Fruit fly (Drosophila melanogaster) whole organism, embryonic: ENCODE results near the gene aop.

Source experiments
- Asciz ChIP-seq: fragments of 200-800 bp; sonication (Bioruptor generic); optimal IDR thresholded peaks from 2 replicates; lab custom pipeline; 2017; ENCODE audit warnings: missing biosample characterization, mild to moderate bottlenecking, missing genetic modification characterization, missing genetic modification reagents
- B-H1 ChIP-seq: fragments of 200-800 bp; sonication (Bioruptor generic); IDR thresholded peaks from 3 replicates; pipeline ENCODE4 v1.3.6; 2022; ENCODE audit warnings: missing biosample characterization, missing genetic modification characterization
- CG10267 ChIP-seq: fragments of 200-800 bp; sonication (Bioruptor generic); optimal IDR thresholded peaks from 2 replicates; lab custom pipeline; 2018; ENCODE audit warnings: missing biosample characterization, mild to moderate bottlenecking, missing genetic modification characterization, moderate library complexity
- CG10543 ChIP-seq: fragments of 200-800 bp; sonication (Bioruptor generic); optimal IDR thresholded peaks from 3 replicates; lab custom pipeline; 2017; ENCODE audit warnings: missing biosample characterization, mild to moderate bottlenecking, missing genetic modification characterization, moderate library complexity
- CG11085 ChIP-seq: fragments of 200-800 bp; sonication (Bioruptor generic); IDR thresholded peaks from 2 replicates; pipeline ENCODE4 v1.3.6; 2022; ENCODE audit warnings: missing biosample characterization, missing genetic modification characterization
- CG1233 ChIP-seq: fragments of 200-800 bp; sonication (Bioruptor generic); optimal IDR thresholded peaks from 4 replicates; lab custom pipeline; 2018; ENCODE audit warnings: missing biosample characterization, mild to moderate bottlenecking, missing genetic modification characterization
- CG15696 ChIP-seq: fragments of 200-800 bp; sonication (Bioruptor generic); optimal IDR thresholded peaks from 2 replicates; lab custom pipeline; 2019; ENCODE audit warnings: missing biosample characterization, mild to moderate bottlenecking, missing genetic modification characterization, moderate library complexity
- CG16813 ChIP-seq: fragments of 200-800 bp; sonication (Bioruptor generic); IDR thresholded peaks from 3 replicates; pipeline ENCODE4 v1.3.6; 2022; ENCODE audit warnings: missing biosample characterization, missing genetic modification characterization; ENCODE audit not compliant: partially characterized antibody
- CG17612 ChIP-seq: fragments of 200-800 bp; sonication (Bioruptor generic); IDR thresholded peaks from 2 replicates; pipeline ENCODE4 v1.3.6; 2022; ENCODE audit warnings: missing biosample characterization, missing genetic modification characterization
- CG2202 ChIP-seq: fragments of 200-800 bp; sonication (Bioruptor generic); optimal IDR thresholded peaks from 2 replicates; lab custom pipeline; 2018; ENCODE audit warnings: missing biosample characterization, mild to moderate bottlenecking, missing genetic modification characterization
- CG31441 ChIP-seq: fragments of 200-800 bp; sonication (Bioruptor generic); IDR thresholded peaks from 2 replicates; pipeline ENCODE4 v1.3.6; 2022; ENCODE audit warnings: missing biosample characterization, missing genetic modification characterization
- CG3407 ChIP-seq: fragments of 200-800 bp; sonication (Bioruptor generic); optimal IDR thresholded peaks from 2 replicates; lab custom pipeline; 2018; ENCODE audit warnings: missing biosample characterization, mild to moderate bottlenecking, missing genetic modification characterization
- CG34224 ChIP-seq: fragments of 200-800 bp; sonication (Bioruptor generic); IDR thresholded peaks from 3 replicates; pipeline ENCODE4 v1.3.6; 2022; ENCODE audit warnings: missing biosample characterization, missing genetic modification characterization; ENCODE audit not compliant: partially characterized antibody
- CG3847 ChIP-seq: fragments of 200-800 bp; sonication (Bioruptor generic); IDR thresholded peaks from 2 replicates; pipeline ENCODE4 v1.3.6; 2022; ENCODE audit warnings: missing biosample characterization, missing genetic modification characterization
- CG4707 ChIP-seq: fragments of 200-800 bp; sonication (Bioruptor generic); optimal IDR thresholded peaks from 2 replicates; lab custom pipeline; 2018; ENCODE audit warnings: missing biosample characterization, mild to moderate bottlenecking, missing genetic modification characterization, moderate library complexity
- CG5180 ChIP-seq: fragments of 200-800 bp; sonication (Bioruptor generic); optimal IDR thresholded peaks from 3 replicates; lab custom pipeline; 2017; ENCODE audit warnings: missing biosample characterization, missing genetic modification characterization, mild to moderate bottlenecking, moderate library complexity, missing genetic modification reagents
- CG5245 ChIP-seq: fragments of 200-800 bp; sonication (Bioruptor generic); optimal IDR thresholded peaks from 3 replicates; lab custom pipeline; 2016; ENCODE audit warnings: missing biosample characterization, missing genetic modification characterization
- CG6254 ChIP-seq: fragments of 200-800 bp; sonication (Bioruptor generic); optimal IDR thresholded peaks from 3 replicates; lab custom pipeline; 2017; ENCODE audit warnings: mild to moderate bottlenecking, missing biosample characterization, missing genetic modification reagents, missing genetic modification characterization
- CG6689 ChIP-seq: fragments of 200-800 bp; sonication (Bioruptor generic); IDR thresholded peaks from 2 replicates; pipeline ENCODE4 v1.3.6; 2022; ENCODE audit warnings: missing biosample characterization, missing genetic modification characterization
- CG6791 ChIP-seq: fragments of 200-800 bp; sonication (Bioruptor generic); IDR thresholded peaks from 3 replicates; pipeline ENCODE4 v1.3.6; 2022; ENCODE audit warnings: missing biosample characterization, missing genetic modification characterization; ENCODE audit not compliant: partially characterized antibody
- CG8281 ChIP-seq: fragments of 200-800 bp; sonication (Bioruptor generic); optimal IDR thresholded peaks from 2 replicates; lab custom pipeline; 2018; ENCODE audit warnings: missing biosample characterization, mild to moderate bottlenecking, missing genetic modification characterization, moderate library complexity
- CkIIα-i1 ChIP-seq: fragments of 200-800 bp; sonication (Bioruptor generic); IDR thresholded peaks from 2 replicates; pipeline ENCODE4 v1.3.6; 2022; ENCODE audit warnings: missing biosample characterization, missing genetic modification characterization
- Dad ChIP-seq: fragments of 200-800 bp; sonication (Bioruptor generic); optimal IDR thresholded peaks from 3 replicates; lab custom pipeline; 2016; ENCODE audit warnings: missing biosample characterization, missing genetic modification characterization
- Ets97D ChIP-seq: fragments of 200-800 bp; sonication (Bioruptor generic); optimal IDR thresholded peaks from 3 replicates; lab custom pipeline; 2016; ENCODE audit warnings: missing biosample characterization, missing genetic modification characterization
- Fer3 ChIP-seq: fragments of 200-800 bp; sonication (Bioruptor generic); optimal IDR thresholded peaks from 2 replicates; lab custom pipeline; 2018; ENCODE audit warnings: missing biosample characterization, mild to moderate bottlenecking, missing genetic modification characterization, moderate library complexity
- MESR4 ChIP-seq: fragments of 200-800 bp; sonication (Bioruptor generic); optimal IDR thresholded peaks from 2 replicates; lab custom pipeline; 2018; ENCODE audit warnings: missing biosample characterization, mild to moderate bottlenecking, missing genetic modification characterization, moderate library complexity
- Oaz ChIP-seq: fragments of 200-800 bp; sonication (Bioruptor generic); IDR thresholded peaks from 2 replicates; pipeline ENCODE4 v1.3.6; 2022; ENCODE audit warnings: missing biosample characterization, missing genetic modification characterization
- PHDP ChIP-seq: fragments of 200-800 bp; sonication (Bioruptor generic); optimal IDR thresholded peaks from 3 replicates; lab custom pipeline; 2018; ENCODE audit warnings: missing biosample characterization, mild to moderate bottlenecking, missing genetic modification characterization, moderate library complexity
- Ssrp ChIP-seq: fragments of 200-800 bp; sonication (Bioruptor generic); optimal IDR thresholded peaks from 2 replicates; lab custom pipeline; 2018; ENCODE audit warnings: missing biosample characterization, mild to moderate bottlenecking, missing genetic modification characterization, moderate library complexity
- Tbp ChIP-seq: fragments of >200 bp; optimal IDR thresholded peaks from 2 replicates; lab custom pipeline; 2018; ENCODE audit warnings: missing biosample characterization, missing genetic modification characterization
- Xrp1 ChIP-seq: fragments of 200-800 bp; sonication (Bioruptor generic); IDR thresholded peaks from 2 replicates; pipeline ENCODE4 v1.3.6; 2022; ENCODE audit warnings: missing biosample characterization, missing genetic modification characterization
- bcd ChIP-seq: fragments of 200-800 bp; sonication (Bioruptor generic); optimal IDR thresholded peaks from 2 replicates; lab custom pipeline; 2017; ENCODE audit warnings: missing biosample characterization, mild to moderate bottlenecking, missing genetic modification characterization
- caup ChIP-seq: fragments of 200-800 bp; sonication (Bioruptor generic); optimal IDR thresholded peaks from 3 replicates; lab custom pipeline; 2017; ENCODE audit warnings: missing biosample characterization, mild to moderate bottlenecking, missing genetic modification characterization, moderate library complexity; ENCODE audit not compliant: severe bottlenecking
- chn ChIP-seq: fragments of 200-800 bp; sonication (Bioruptor generic); optimal IDR thresholded peaks from 2 replicates; lab custom pipeline; 2016; ENCODE audit warnings: missing biosample characterization, missing genetic modification characterization
- crol ChIP-seq: fragments of 200-800 bp; sonication (Bioruptor generic); IDR thresholded peaks from 2 replicates; pipeline ENCODE4 v1.3.6; 2022; ENCODE audit warnings: missing biosample characterization, missing genetic modification characterization
- dati ChIP-seq: fragments of 200-800 bp; sonication (Bioruptor generic); IDR thresholded peaks from 2 replicates; pipeline ENCODE4 v1.3.6; 2022; ENCODE audit warnings: missing biosample characterization, missing genetic modification characterization
- dmrt99B ChIP-seq: fragments of 200-800 bp; sonication (Bioruptor generic); optimal IDR thresholded peaks from 2 replicates; lab custom pipeline; 2018; ENCODE audit warnings: missing biosample characterization, mild to moderate bottlenecking, missing genetic modification characterization, moderate library complexity
- gcm2 ChIP-seq: fragments of 200-800 bp; sonication (Bioruptor generic); optimal IDR thresholded peaks from 2 replicates; lab custom pipeline; 2016; ENCODE audit warnings: missing biosample characterization, missing genetic modification characterization
- hbn ChIP-seq: fragments of 200-800 bp; sonication (Bioruptor generic); IDR thresholded peaks from 2 replicates; pipeline ENCODE4 v1.3.6; 2022; ENCODE audit warnings: missing biosample characterization, missing genetic modification characterization; ENCODE audit not compliant: partially characterized antibody
- knrl ChIP-seq: fragments of 200-800 bp; sonication (Bioruptor generic); IDR thresholded peaks from 3 replicates; pipeline ENCODE4 v1.3.6; 2022; ENCODE audit warnings: missing biosample characterization, missing genetic modification characterization; ENCODE audit not compliant: partially characterized antibody
- lmd ChIP-seq: fragments of 200-800 bp; sonication (Bioruptor generic); IDR thresholded peaks from 2 replicates; pipeline ENCODE4 v1.3.6; 2022; ENCODE audit warnings: missing biosample characterization, missing genetic modification characterization
- mld ChIP-seq: fragments of 200-800 bp; sonication (Bioruptor generic); IDR thresholded peaks from 3 replicates; pipeline ENCODE4 v1.3.6; 2022; ENCODE audit warnings: missing biosample characterization, missing genetic modification characterization; ENCODE audit not compliant: partially characterized antibody
- oc ChIP-seq: fragments of 200-800 bp; sonication (Bioruptor generic); optimal IDR thresholded peaks from 2 replicates; lab custom pipeline; 2018; ENCODE audit warnings: missing biosample characterization, mild to moderate bottlenecking, missing genetic modification characterization, moderate library complexity
- peb ChIP-seq: fragments of 200-800 bp; sonication (Bioruptor generic); IDR thresholded peaks from 2 replicates; pipeline ENCODE4 v1.3.6; 2022; ENCODE audit warnings: missing biosample characterization, missing genetic modification characterization
- prd ChIP-seq, 3 experiments: fragments of >200 bp in 2 of 3; fragments of 200-800 bp in 1 of 3; sonication (Bioruptor generic) in 1 of 3; optimal IDR thresholded peaks in 2 of 3; IDR thresholded peaks in 1 of 3; 2 replicates in 2 of 3; 3 replicates in 1 of 3; pipeline versions ENCODE4 v1.3.6 to Lab custom; 2017 to 2022; ENCODE audit warnings: missing biosample characterization in 1 of 3, missing genetic modification characterization in 1 of 3
- sc ChIP-seq, 3 experiments: fragments of >200 bp in 2 of 3; fragments of 200-800 bp in 1 of 3; sonication (Bioruptor generic) in 1 of 3; optimal IDR thresholded peaks; 2 replicates in 2 of 3; 3 replicates in 1 of 3; lab custom pipeline; 2017; ENCODE audit warnings: mild to moderate bottlenecking in 1 of 3, missing biosample characterization in 1 of 3, missing genetic modification characterization in 1 of 3, missing genetic modification reagents in 1 of 3
- shn ChIP-seq: fragments of 200-800 bp; sonication (Bioruptor generic); optimal IDR thresholded peaks from 3 replicates; lab custom pipeline; 2016; ENCODE audit warnings: missing biosample characterization, missing genetic modification characterization
- sr ChIP-seq: fragments of 200-800 bp; sonication (Bioruptor generic); IDR thresholded peaks from 3 replicates; pipeline ENCODE4 v1.3.6; 2022; ENCODE audit warnings: missing biosample characterization, missing genetic modification characterization
- z ChIP-seq: fragments of 200-800 bp; sonication (Bioruptor generic); IDR thresholded peaks from 3 replicates; pipeline ENCODE4 v1.3.6; 2022; ENCODE audit warnings: missing biosample characterization, missing genetic modification characterization

The aop gene

dm6 chr2L:2193357-2193780 is 14.8 kb upstream of the aop start (continued):
- peak; percentile 21 for TF ChIP-seq PHDP (tag; lab: Kevin White, UChicago)
- no peak for TF ChIP-seq CG15696 (tag; lab: Kevin White, UChicago)
- no peak for TF ChIP-seq CG31441 (GFP tag; lab: Robert Waterston, UW)
- no peak for TF ChIP-seq z (GFP tag; lab: Robert Waterston, UW)
- peak; percentile 28 for TF ChIP-seq Fer3
- TF ChIP-seq lmd: no peak
- peak; percentile 47 for TF ChIP-seq Dad (GFP tag; lab: Kevin White, UChicago)
- TF ChIP-seq shn: peak; percentile 24
- no peak for TF ChIP-seq chn (GFP tag; lab: Kevin White, UChicago)
- TF ChIP-seq CG6791 (GFP tag; lab: Robert Waterston, UW): no peak
- peak; percentile 40 for TF ChIP-seq bcd (GFP tag; lab: Kevin White, UChicago)
- TF ChIP-seq Asciz: peak; percentile 30
- TF ChIP-seq peb (GFP tag; lab: Robert Waterston, UW): no peak
- TF ChIP-seq CG16813 (GFP tag; lab: Robert Waterston, UW): no peak
- TF ChIP-seq Tbp (GFP tag; lab: Kevin White, UChicago): no peak
- no peak for TF ChIP-seq CG6689 (GFP tag; lab: Robert Waterston, UW)
- no peak for TF ChIP-seq CG5245
- TF ChIP-seq CG6254 (GFP tag; lab: Kevin White, UChicago): peak; percentile 73
- TF ChIP-seq CG8281 (tag; lab: Kevin White, UChicago): peak; percentile 12
- TF ChIP-seq CG17612: no peak
- TF ChIP-seq dati (GFP tag; lab: Robert Waterston, UW): no peak
- no peak for TF ChIP-seq gcm2 (GFP tag; lab: Kevin White, UChicago)
- TF ChIP-seq sr (GFP tag; lab: Robert Waterston, UW): no peak
- no peak for TF ChIP-seq CG3847 (GFP tag; lab: Robert Waterston, UW)
- TF ChIP-seq CG34224 (GFP tag; lab: Robert Waterston, UW): no peak
- peak; percentile 28 for TF ChIP-seq CG1233 (GFP tag; lab: Kevin White, UChicago)
- peak; percentile 53 for TF ChIP-seq caup (GFP tag; lab: Kevin White, UChicago)
- TF ChIP-seq knrl (GFP tag; lab: Robert Waterston, UW): no peak
- no peak for TF ChIP-seq B-H1 (GFP tag; lab: Robert Waterston, UW)
- no peak for TF ChIP-seq sc (optimal IDR thresholded peaks at IDR 0.05; lab: Kevin White, UChicago)
- TF ChIP-seq sc (GFP tag; optimal IDR thresholded peaks at IDR 0.05; lab: Kevin White, UChicago): no peak
- TF ChIP-seq oc (tag; lab: Kevin White, UChicago): peak; percentile 76
- TF ChIP-seq prd (optimal IDR thresholded peaks at IDR 0.05; lab: Kevin White, UChicago): no peak
- TF ChIP-seq prd (GFP tag; IDR thresholded peaks at IDR 0.05; lab: Robert Waterston, UW): no peak
- no peak for TF ChIP-seq Oaz (GFP tag; lab: Robert Waterston, UW)
- no peak for TF ChIP-seq CkIIα-i1 (GFP tag; lab: Robert Waterston, UW)
- peak; percentile 79 for TF ChIP-seq Ets97D (GFP tag; lab: Kevin White, UChicago)
- TF ChIP-seq crol (GFP tag; lab: Robert Waterston, UW): no peak
- TF ChIP-seq CG5180 (GFP tag; lab: Kevin White, UChicago): peak; percentile 56
- no peak for TF ChIP-seq CG4707 (GFP tag; lab: Kevin White, UChicago)
- no peak for TF ChIP-seq Xrp1
- peak; percentile 6 for TF ChIP-seq MESR4 (GFP tag; lab: Kevin White, UChicago)
- no peak for TF ChIP-seq hbn (GFP tag; lab: Robert Waterston, UW)
- TF ChIP-seq Ssrp (tag; lab: Kevin White, UChicago): no peak
- TF ChIP-seq CG3407: no peak
- TF ChIP-seq CG10267 (tag; lab: Kevin White, UChicago): no peak
- peak; percentile 96 for TF ChIP-seq CG10543 (GFP tag; lab: Kevin White, UChicago)
- peak; percentile 31 for TF ChIP-seq CG2202 (tag; lab: Kevin White, UChicago)
- peak; percentile 48 for TF ChIP-seq dmrt99B (tag; lab: Kevin White, UChicago)
- TF ChIP-seq CG11085 (GFP tag; lab: Robert Waterston, UW): no peak
- no peak for TF ChIP-seq mld (GFP tag; lab: Robert Waterston, UW)
